Fruit fly (Drosophila melanogaster) whole organism, pupa: ENCODE results near the gene CG9004.

Experiments used
- CG12605 ChIP-seq: fragments of 200-800 bp; sonication (Bioruptor generic); IDR thresholded peaks from 2 replicates; pipeline ENCODE4 v1.3.6; 2022; ENCODE audit warnings: missing biosample characterization, missing genetic modification characterization
- CG13204 ChIP-seq: fragments of 200-800 bp; sonication (Bioruptor generic); optimal IDR thresholded peaks from 2 replicates; lab custom pipeline; 2018; ENCODE audit warnings: missing biosample characterization, mild to moderate bottlenecking, missing genetic modification characterization, moderate library complexity
- CG14655 ChIP-seq: fragments of 200-800 bp; sonication (Bioruptor generic); optimal IDR thresholded peaks from 3 replicates; lab custom pipeline; 2017; ENCODE audit warnings: mild to moderate bottlenecking, missing biosample characterization, missing genetic modification reagents, missing genetic modification characterization
- CG4496 ChIP-seq: fragments of 200-800 bp; sonication (Bioruptor generic); IDR thresholded peaks from 3 replicates; pipeline ENCODE4 v1.3.6; 2022; ENCODE audit warnings: missing biosample characterization, missing genetic modification characterization
- CG8159 ChIP-seq: fragments of 200-800 bp; sonication (Bioruptor generic); optimal IDR thresholded peaks from 3 replicates; lab custom pipeline; 2018; ENCODE audit warnings: missing biosample characterization, mild to moderate bottlenecking, missing genetic modification characterization, moderate library complexity
- EcR ChIP-seq: fragments of 200-800 bp; sonication (Bioruptor generic); optimal IDR thresholded peaks from 3 replicates; lab custom pipeline; 2019; ENCODE audit warnings: missing biosample characterization, missing genetic modification characterization, mild to moderate bottlenecking, moderate library complexity, missing genetic modification reagents
- Snoo ChIP-seq: fragments of 200-800 bp; sonication (Bioruptor generic); optimal IDR thresholded peaks from 3 replicates; lab custom pipeline; 2017; ENCODE audit warnings: missing biosample characterization, mild to moderate bottlenecking, missing genetic modification characterization, inconsistent platforms
- fd96Ca ChIP-seq: fragments of 200-800 bp; sonication (Bioruptor generic); IDR thresholded peaks from 3 replicates; pipeline ENCODE4 v1.3.6; 2022; ENCODE audit warnings: missing biosample characterization, missing genetic modification characterization

DNA sequence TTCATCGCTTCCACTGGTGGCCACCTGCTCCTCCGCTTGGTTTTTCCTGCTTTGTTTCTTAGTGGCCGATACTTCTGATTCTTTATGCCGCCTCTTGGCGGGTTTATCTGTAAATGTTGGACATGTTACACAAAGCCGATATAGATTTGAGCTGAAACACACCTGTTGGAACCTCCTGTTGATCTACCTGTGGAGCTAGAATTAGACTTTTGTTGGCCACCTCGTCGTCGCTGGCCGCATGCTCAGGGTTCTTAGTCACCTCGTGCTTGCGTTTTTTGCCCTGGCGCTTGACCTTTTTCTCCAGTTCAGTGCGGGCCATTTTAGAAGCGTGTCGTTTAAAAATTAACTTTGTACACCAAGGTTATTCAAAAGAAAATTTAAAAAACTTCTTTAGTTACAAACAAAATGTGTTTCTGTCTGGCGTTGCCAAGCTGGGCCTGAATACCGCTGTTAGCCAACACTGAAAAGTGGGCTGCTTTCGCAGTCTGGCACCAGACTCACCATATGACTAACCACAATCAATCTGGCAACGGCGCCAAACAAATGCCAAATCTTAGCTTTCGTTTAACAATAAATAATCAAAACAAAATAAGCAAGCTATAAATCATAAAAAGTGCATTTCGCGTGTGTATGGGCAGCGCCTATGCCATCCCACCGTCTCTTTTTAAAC, 3.7 kb downstream of the CG9004 start, which contains the start of the genes CG15877 and Svil:
- TF ChIP-seq CG12605 (peak; percentile 70), Snoo (peak; percentile 3), CG4496 (GFP tag; lab: Robert Waterston, UW) (no peak), fd96Ca (GFP tag; lab: Robert Waterston, UW) (no peak), CG13204 (GFP tag; lab: Kevin White, UChicago) (no peak), CG8159 (no peak), EcR (GFP tag; lab: Kevin White, UChicago) (no peak), CG14655 (GFP tag; lab: Kevin White, UChicago) (no peak)
